Fruit fly (Drosophila melanogaster): Measurements from ENCODE around the gene mat.
A peak's percentile ranks its signal among the peaks of the same experiment; 100 is the strongest.

DNA sequence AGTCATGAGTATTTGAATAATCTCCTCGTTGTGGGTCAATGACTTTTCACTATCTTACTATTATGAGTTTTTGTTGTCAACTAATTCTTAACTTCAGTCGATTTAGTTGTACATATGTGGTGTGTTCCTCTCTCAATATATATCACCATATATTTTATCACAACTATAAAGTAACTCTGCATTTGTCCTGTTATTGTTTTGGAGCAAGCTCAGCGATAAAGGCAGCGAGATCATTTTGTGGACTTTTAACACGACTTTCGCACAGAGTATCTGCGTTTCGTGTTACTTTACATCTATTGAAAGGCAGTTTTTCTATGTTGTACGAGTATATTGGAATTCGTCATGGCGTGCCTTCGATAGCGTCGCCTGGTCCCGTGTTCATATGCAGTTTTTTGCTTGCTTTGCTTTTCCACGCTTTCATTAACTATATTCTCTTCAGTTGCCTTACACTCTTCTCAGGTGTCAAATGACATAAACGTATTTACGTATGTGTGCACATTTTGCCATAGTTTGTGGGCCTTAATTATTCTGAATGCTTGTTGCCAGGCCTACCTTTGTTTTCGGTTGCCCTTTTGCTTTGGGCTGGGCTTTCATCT, 27.2 kb upstream of the mat start:
- TF ChIP-seq kay (GFP tag; ENCODE audit: borderline replicate concordance) (peak; percentile 47), CG1620 (GFP tag; optimal IDR thresholded peaks at IDR 0.05) (no peak), pad (GFP tag; optimal IDR thresholded peaks at IDR 0.05) (no peak), Hr96 (GFP tag; optimal IDR thresholded peaks at IDR 0.05) (no peak), CG12768 (GFP tag; optimal IDR thresholded peaks at IDR 0.05) (no peak), CG14711 (tag; optimal IDR thresholded peaks at IDR 0.05) (peak; percentile 59), Clk (GFP tag; optimal IDR thresholded peaks at IDR 0.05) (no peak), CG11617 (GFP tag; optimal IDR thresholded peaks at IDR 0.05) (no peak), CG33017 (tag; optimal IDR thresholded peaks at IDR 0.05) (no peak), cic (GFP tag; optimal IDR thresholded peaks at IDR 0.05) (no peak), tj (GFP tag; optimal IDR thresholded peaks at IDR 0.05) (peak; percentile 92)
